Fruit fly (Drosophila melanogaster) whole organism, adult: ENCODE data around the gene CG43845.

ENCODE experiments used
- CG11617 ChIP-seq: fragments of 200-800 bp; sonication (Bioruptor generic); optimal IDR thresholded peaks from 2 replicates; lab custom pipeline; 2017; ENCODE audit warnings: mild to moderate bottlenecking, missing biosample characterization, missing genetic modification reagents, missing genetic modification characterization
- CG12768 ChIP-seq: fragments of 200-800 bp; sonication (Bioruptor generic); optimal IDR thresholded peaks from 2 replicates; lab custom pipeline; 2017; ENCODE audit warnings: missing biosample characterization, missing genetic modification characterization, mild to moderate bottlenecking, moderate library complexity, missing genetic modification reagents
- CG14711 ChIP-seq: fragments of 200-800 bp; sonication (Bioruptor generic); optimal IDR thresholded peaks from 2 replicates; lab custom pipeline; 2018; ENCODE audit warnings: missing biosample characterization, mild to moderate bottlenecking, missing genetic modification characterization, moderate library complexity
- CG1620 ChIP-seq: fragments of 200-800 bp; sonication (Bioruptor generic); optimal IDR thresholded peaks from 2 replicates; lab custom pipeline; 2016; ENCODE audit warnings: missing biosample characterization, missing genetic modification characterization
- CG33017 ChIP-seq: fragments of 200-800 bp; sonication (Bioruptor generic); optimal IDR thresholded peaks from 2 replicates; lab custom pipeline; 2018; ENCODE audit warnings: missing biosample characterization, mild to moderate bottlenecking, missing genetic modification characterization, moderate library complexity
- CG5204 ChIP-seq: fragments of 200-800 bp; sonication (Bioruptor generic); optimal IDR thresholded peaks from 2 replicates; lab custom pipeline; 2016; ENCODE audit warnings: missing biosample characterization, missing genetic modification characterization
- CG7045 ChIP-seq: fragments of 200-800 bp; sonication (Bioruptor generic); optimal IDR thresholded peaks from 2 replicates; lab custom pipeline; 2017; ENCODE audit warnings: missing biosample characterization, mild to moderate bottlenecking, missing genetic modification characterization
- CG7101 ChIP-seq: fragments of 200-800 bp; sonication (Bioruptor generic); optimal IDR thresholded peaks from 2 replicates; lab custom pipeline; 2018; ENCODE audit warnings: missing biosample characterization, mild to moderate bottlenecking, missing genetic modification characterization, moderate library complexity
- Clk ChIP-seq: fragments of 200-800 bp; sonication (Bioruptor generic); optimal IDR thresholded peaks from 2 replicates; lab custom pipeline; 2017; ENCODE audit warnings: missing biosample characterization, missing genetic modification characterization
- Crg-1 ChIP-seq: fragments of 200-800 bp; sonication (Bioruptor generic); optimal IDR thresholded peaks from 2 replicates; lab custom pipeline; 2016; ENCODE audit warnings: missing biosample characterization, missing genetic modification characterization
- Hr96 ChIP-seq: fragments of 200-800 bp; sonication (Bioruptor generic); optimal IDR thresholded peaks from 2 replicates; lab custom pipeline; 2016; ENCODE audit warnings: missing biosample characterization, missing genetic modification characterization
- Mnt ChIP-seq: fragments of 200-800 bp; sonication (Bioruptor generic); optimal IDR thresholded peaks from 2 replicates; lab custom pipeline; 2016; ENCODE audit warnings: missing biosample characterization, mild to moderate bottlenecking, missing genetic modification characterization
- bab1 ChIP-seq: fragments of 200-800 bp; sonication (Bioruptor generic); optimal IDR thresholded peaks from 3 replicates; lab custom pipeline; 2019; ENCODE audit warnings: missing biosample characterization, mild to moderate bottlenecking, missing genetic modification characterization, moderate library complexity
- cic ChIP-seq: fragments of 200-800 bp; sonication (Bioruptor generic); optimal IDR thresholded peaks from 2 replicates; lab custom pipeline; 2017; ENCODE audit warnings: missing biosample characterization, mild to moderate bottlenecking, missing genetic modification characterization, moderate library complexity
- cnc ChIP-seq, 2 experiments: fragments of >200 bp; optimal IDR thresholded peaks; 2 replicates each; lab custom pipeline; 2017
- kay ChIP-seq: fragments of 200-800 bp; sonication (Bioruptor generic); peaks from one replicate; lab custom pipeline; 2016; ENCODE audit warnings: missing biosample characterization, missing genetic modification characterization, borderline replicate concordance
- ovo ChIP-seq: fragments of 200-800 bp; sonication (Bioruptor generic); optimal IDR thresholded peaks from 2 replicates; lab custom pipeline; 2016; ENCODE audit warnings: missing biosample characterization, missing genetic modification characterization
- pad ChIP-seq: fragments of 200-800 bp; sonication (Bioruptor generic); optimal IDR thresholded peaks from 3 replicates; lab custom pipeline; 2017; ENCODE audit warnings: missing biosample characterization, missing genetic modification characterization, mild to moderate bottlenecking, moderate library complexity, missing genetic modification reagents
- tj ChIP-seq: fragments of 200-800 bp; sonication (Bioruptor generic); optimal IDR thresholded peaks from 3 replicates; lab custom pipeline; 2017; ENCODE audit warnings: missing biosample characterization, mild to moderate bottlenecking, missing genetic modification characterization, moderate library complexity
- toe ChIP-seq: fragments of 200-800 bp; sonication (Bioruptor generic); optimal IDR thresholded peaks from 2 replicates; lab custom pipeline; 2016; ENCODE audit warnings: missing biosample characterization, missing genetic modification characterization

The CG43845 gene

DNA sequence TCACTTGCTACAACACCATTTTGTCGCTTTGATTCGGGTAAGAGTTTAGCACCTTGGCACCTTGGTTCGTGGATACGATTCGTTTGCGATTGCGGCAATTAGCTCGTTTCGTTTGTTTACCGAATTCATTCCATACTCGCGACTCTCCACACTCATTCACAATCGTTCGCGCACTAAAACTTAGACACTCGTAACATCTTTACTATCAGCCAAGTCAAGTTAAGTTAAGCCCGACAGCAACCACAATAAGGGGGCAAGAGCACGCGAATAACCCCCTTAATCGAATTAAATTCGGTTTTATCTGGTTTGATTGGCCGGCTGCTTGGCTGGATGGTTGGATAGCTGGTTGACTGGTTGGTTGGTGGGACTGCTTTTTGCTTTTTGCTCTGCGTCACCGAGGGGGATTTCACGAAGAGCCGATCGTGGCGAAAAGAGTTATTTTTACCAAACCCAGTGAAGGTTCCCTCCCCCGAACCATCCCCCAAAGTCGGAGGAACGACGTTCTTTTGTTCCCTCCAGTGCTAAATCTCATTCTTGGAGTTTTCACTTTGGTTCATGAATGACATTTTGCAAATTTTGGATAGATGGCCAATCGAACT lies 19.0 kb downstream of the CG43845 start:
- peak; percentile 53 for TF ChIP-seq cic (GFP tag; lab: Kevin White, UChicago)
- no peak for TF ChIP-seq Clk (GFP tag; lab: Kevin White, UChicago)
- peak; percentile 6 for TF ChIP-seq CG12768 (GFP tag; lab: Kevin White, UChicago)

DNA sequence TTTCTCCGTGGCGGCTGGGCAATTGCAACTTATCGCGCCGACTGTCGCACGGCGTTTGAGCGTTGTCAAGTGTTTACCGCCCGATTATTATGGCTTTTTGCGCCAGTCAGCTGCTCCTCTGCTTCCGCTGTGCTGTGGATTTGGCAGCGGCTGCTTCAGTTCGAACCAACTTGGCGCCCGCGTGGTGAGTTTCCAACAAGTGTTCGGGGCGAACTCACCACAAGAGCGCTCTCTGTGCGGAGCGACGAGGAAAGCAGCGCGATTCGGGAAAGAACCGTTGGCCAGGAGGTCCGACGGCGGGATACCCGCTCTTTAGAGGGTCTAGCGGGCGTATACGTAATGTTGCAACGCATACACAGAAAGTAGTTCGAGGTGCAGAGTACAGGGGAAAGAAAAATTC lies 20.3 kb downstream of the CG43845 start, which contains the start of gene NKCC:
Gene NKCC (minus strand): TSS at position 57 of the 400 bp plus-strand sequence.
- TF ChIP-seq cnc (optimal IDR thresholded peaks at IDR 0.05; lab: Kevin White, UChicago) (no peak), Hr96 (GFP tag; lab: Kevin White, UChicago) (no peak), CG5204 (no peak), bab1 (GFP tag; lab: Kevin White, UChicago) (no peak), cic (GFP tag; lab: Kevin White, UChicago) (no peak), CG7101 (tag; lab: Kevin White, UChicago) (no peak), Clk (GFP tag; lab: Kevin White, UChicago) (no peak), Crg-1 (GFP tag; lab: Kevin White, UChicago) (no peak), ovo (GFP tag; lab: Kevin White, UChicago) (no peak), pad (GFP tag; lab: Kevin White, UChicago) (no peak), CG1620 (GFP tag; lab: Kevin White, UChicago) (no peak)

DNA sequence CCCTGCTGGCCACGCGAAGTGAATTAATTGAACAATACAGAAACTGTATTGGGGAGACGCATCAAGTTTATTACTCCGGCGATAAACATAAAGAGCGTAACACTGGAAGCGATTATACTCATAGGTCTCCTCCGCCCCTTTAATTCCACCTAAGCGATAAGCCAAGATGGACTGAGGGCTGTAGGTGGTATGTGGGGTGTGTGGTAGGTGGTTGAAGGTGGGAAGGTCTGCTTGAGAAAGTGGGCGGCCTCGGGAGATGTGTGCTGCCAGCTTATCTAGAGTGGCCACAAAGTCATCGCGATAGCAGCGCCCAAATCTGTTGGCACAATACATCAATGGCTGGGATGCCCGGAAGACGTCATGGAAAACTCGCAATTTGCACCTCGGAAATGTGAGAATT lies 25.3 kb downstream of the CG43845 start:
- TF ChIP-seq pad (GFP tag; lab: Kevin White, UChicago) = no peak
- TF ChIP-seq CG11617 (GFP tag; lab: Kevin White, UChicago) = no peak
- no peak for TF ChIP-seq Clk (GFP tag; lab: Kevin White, UChicago)
- TF ChIP-seq kay (GFP tag; lab: Kevin White, UChicago) = no peak
- no peak for TF ChIP-seq Crg-1 (GFP tag; lab: Kevin White, UChicago)
- no peak for TF ChIP-seq Hr96 (GFP tag; lab: Kevin White, UChicago)
- TF ChIP-seq cic (GFP tag; lab: Kevin White, UChicago) = no peak
- no peak for TF ChIP-seq tj (GFP tag; lab: Kevin White, UChicago)

DNA sequence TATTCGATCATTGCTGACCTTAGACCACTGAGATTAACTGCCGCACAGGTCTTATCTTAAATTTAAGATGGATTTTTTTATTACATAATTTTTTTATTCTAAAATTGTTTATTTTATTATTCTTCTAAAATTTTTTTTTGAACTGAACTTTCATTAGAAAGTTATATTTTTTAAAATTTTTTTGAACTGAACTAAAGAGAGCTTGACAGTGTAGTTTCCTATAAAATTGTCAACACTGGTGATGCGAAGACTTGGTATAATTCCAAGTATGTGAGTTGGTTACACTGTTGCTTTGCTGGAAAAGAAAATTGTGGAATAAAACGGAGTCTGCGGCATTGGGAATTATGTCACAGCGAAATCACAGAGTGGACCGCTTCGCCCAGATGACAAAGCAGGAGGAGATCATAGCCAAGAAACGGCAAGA lies 37.6 kb downstream of the CG43845 start, which contains the start of gene CG31550:
Gene CG31550 (plus strand): TSS at position 249 of the 424 bp plus-strand sequence.
- TF ChIP-seq CG14711 (peak; percentile 71), tj (GFP tag; lab: Kevin White, UChicago) (peak; percentile 8), CG7045 (peak; percentile 46), CG12768 (GFP tag; lab: Kevin White, UChicago) (peak; percentile 24), toe (GFP tag; lab: Kevin White, UChicago) (no peak), bab1 (GFP tag; lab: Kevin White, UChicago) (peak; percentile 27), CG5204 (peak; percentile 44), cnc (optimal IDR thresholded peaks at IDR 0.05; lab: Kevin White, UChicago) (no peak), cic (GFP tag; lab: Kevin White, UChicago) (no peak), pad (GFP tag; lab: Kevin White, UChicago) (peak; percentile 31), CG1620 (GFP tag; lab: Kevin White, UChicago) (peak; percentile 68), kay (GFP tag; lab: Kevin White, UChicago) (no peak), Hr96 (GFP tag; lab: Kevin White, UChicago) (no peak), Clk (GFP tag; lab: Kevin White, UChicago) (no peak), CG7101 (tag; lab: Kevin White, UChicago) (peak; percentile 70), Mnt (GFP tag; lab: Kevin White, UChicago) (no peak), CG11617 (GFP tag; lab: Kevin White, UChicago) (peak; percentile 53), ovo (GFP tag; lab: Kevin White, UChicago) (no peak), CG33017 (peak; percentile 47), Crg-1 (GFP tag; lab: Kevin White, UChicago) (no peak)

DNA sequence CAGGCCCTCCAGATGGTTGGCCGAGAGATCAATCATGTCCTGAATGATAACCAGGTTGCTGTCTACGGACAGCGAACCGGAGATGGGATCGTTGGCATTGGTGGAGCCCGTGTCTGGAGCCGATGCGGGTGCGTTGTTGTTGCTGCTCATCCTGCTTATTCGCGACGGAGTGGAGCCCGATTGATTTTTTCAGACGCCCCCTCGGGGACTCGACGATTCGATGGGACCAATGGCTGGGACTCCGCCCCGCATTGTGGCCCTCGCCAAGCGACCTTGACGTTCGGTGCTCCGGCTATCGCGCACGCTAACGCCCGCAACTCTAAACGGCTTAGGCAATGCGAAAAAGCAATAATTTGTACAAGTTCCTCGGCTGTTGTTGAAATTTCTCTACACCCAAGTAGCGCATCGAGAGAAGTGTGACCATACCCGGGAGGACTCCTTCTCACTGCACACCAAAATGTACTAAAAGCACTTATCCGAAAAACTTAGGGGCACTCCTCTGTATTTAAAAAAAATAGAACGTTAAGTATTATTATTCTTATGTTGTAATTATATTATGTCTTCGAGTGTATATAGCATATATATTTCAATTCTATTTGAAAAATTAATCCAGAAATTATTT lies 39.3 kb downstream of the CG43845 start, which contains the start of gene ksr:
Gene ksr (minus strand): TSS at position 419 of the 622 bp plus-strand sequence.
- TF ChIP-seq CG7045 = no peak
- peak; percentile 36 for TF ChIP-seq CG14711
- peak; percentile 56 for TF ChIP-seq CG33017
- TF ChIP-seq CG7101 (tag; lab: Kevin White, UChicago) = peak; percentile 70
- TF ChIP-seq bab1 (GFP tag; lab: Kevin White, UChicago) = peak; percentile 31

DNA sequence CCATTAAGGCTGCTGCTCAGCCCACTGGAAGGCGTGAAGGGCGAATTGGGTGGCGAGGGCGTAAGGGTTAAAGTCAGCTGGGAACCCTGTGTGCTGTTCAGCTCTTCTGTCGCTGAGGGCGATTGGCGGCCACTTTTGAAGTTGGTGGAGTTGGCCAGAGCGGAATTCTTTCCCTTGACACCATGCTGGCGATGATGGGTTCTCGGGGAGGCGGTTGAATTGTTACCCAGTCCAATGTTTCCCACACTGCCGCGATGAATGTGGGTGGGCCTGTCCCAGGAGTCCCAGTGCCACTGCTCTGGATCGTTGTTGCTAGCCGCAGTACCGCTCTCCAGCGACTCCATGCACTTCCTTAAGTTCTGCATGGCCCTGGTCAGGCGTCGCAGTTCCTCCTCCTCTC lies 40.1 kb downstream of the CG43845 start:
- TF ChIP-seq CG11617 (GFP tag; lab: Kevin White, UChicago) (no peak), kay (GFP tag; lab: Kevin White, UChicago) (no peak), Mnt (GFP tag; lab: Kevin White, UChicago) (no peak), CG14711 (no peak), toe (GFP tag; lab: Kevin White, UChicago) (no peak), CG5204 (no peak), Crg-1 (GFP tag; lab: Kevin White, UChicago) (no peak), CG12768 (GFP tag; lab: Kevin White, UChicago) (no peak), pad (GFP tag; lab: Kevin White, UChicago) (no peak), CG7101 (tag; lab: Kevin White, UChicago) (no peak), Clk (GFP tag; lab: Kevin White, UChicago) (no peak), CG1620 (GFP tag; lab: Kevin White, UChicago) (no peak), CG7045 (no peak), tj (GFP tag; lab: Kevin White, UChicago) (no peak)
